Fruit fly (Drosophila melanogaster) whole organism, embryonic: ENCODE data around the gene CG7601.

Experiments
- Abd-B ChIP-seq: fragments of 200-800 bp; sonication (Bioruptor generic); optimal IDR thresholded peaks from 2 replicates; lab custom pipeline; 2018; ENCODE audit warnings: missing biosample characterization, mild to moderate bottlenecking, missing genetic modification characterization, moderate library complexity
- Adf1 ChIP-seq: fragments of 200-800 bp; sonication (Bioruptor generic); IDR thresholded peaks from 2 replicates; pipeline ENCODE4 v1.3.6; 2022; ENCODE audit warnings: missing biosample characterization, missing genetic modification characterization
- B-H2 ChIP-seq: fragments of 200-800 bp; sonication (Bioruptor generic); optimal IDR thresholded peaks from 2 replicates; lab custom pipeline; 2018; ENCODE audit warnings: missing biosample characterization, mild to moderate bottlenecking, missing genetic modification characterization
- Bgb ChIP-seq: fragments of 200-800 bp; sonication (Bioruptor generic); IDR thresholded peaks from 2 replicates; pipeline ENCODE4 v1.3.6; 2022; ENCODE audit warnings: missing biosample characterization, missing genetic modification characterization; ENCODE audit not compliant: partially characterized antibody
- CG10209 ChIP-seq: fragments of 200-800 bp; sonication (Bioruptor generic); optimal IDR thresholded peaks from 3 replicates; lab custom pipeline; 2017; ENCODE audit warnings: missing biosample characterization, mild to moderate bottlenecking, missing genetic modification characterization, missing genetic modification reagents
- CG10321 ChIP-seq: fragments of 200-800 bp; sonication (Bioruptor generic); IDR thresholded peaks from 2 replicates; pipeline ENCODE4 v1.3.6; 2022; ENCODE audit warnings: missing biosample characterization, missing genetic modification characterization
- CG10462 ChIP-seq: fragments of 200-800 bp; sonication (Bioruptor generic); optimal IDR thresholded peaks from 2 replicates; lab custom pipeline; 2016; ENCODE audit warnings: missing biosample characterization, missing genetic modification characterization
- CG12942 ChIP-seq: fragments of 200-800 bp; sonication (Bioruptor generic); optimal IDR thresholded peaks from 3 replicates; lab custom pipeline; 2016; ENCODE audit warnings: missing biosample characterization, missing genetic modification characterization
- CG13775 ChIP-seq: fragments of 200-800 bp; sonication (Bioruptor generic); optimal IDR thresholded peaks from 3 replicates; lab custom pipeline; 2017; ENCODE audit warnings: missing biosample characterization, mild to moderate bottlenecking, missing genetic modification characterization
- CG14441 ChIP-seq: fragments of 200-800 bp; sonication (Bioruptor generic); IDR thresholded peaks from 2 replicates; pipeline ENCODE4 v1.3.6; 2022; ENCODE audit warnings: missing biosample characterization, missing genetic modification characterization
- CG14710 ChIP-seq: fragments of 200-800 bp; sonication (Bioruptor generic); optimal IDR thresholded peaks from 3 replicates; lab custom pipeline; 2019; ENCODE audit warnings: missing biosample characterization, mild to moderate bottlenecking, missing genetic modification characterization, moderate library complexity
- CG15011 ChIP-seq: fragments of 200-800 bp; sonication (Bioruptor generic); optimal IDR thresholded peaks from 3 replicates; lab custom pipeline; 2018; ENCODE audit warnings: missing biosample characterization, mild to moderate bottlenecking, missing genetic modification characterization
- CG15269 ChIP-seq: fragments of 200-800 bp; sonication (Bioruptor generic); optimal IDR thresholded peaks from 2 replicates; lab custom pipeline; 2018; ENCODE audit warnings: missing biosample characterization, mild to moderate bottlenecking, missing genetic modification characterization, moderate library complexity
- CG15514 ChIP-seq: fragments of 200-800 bp; sonication (Bioruptor generic); optimal IDR thresholded peaks from 3 replicates; lab custom pipeline; 2017; ENCODE audit warnings: missing biosample characterization, missing genetic modification characterization, mild to moderate bottlenecking, moderate library complexity, missing genetic modification reagents
- CG2202 ChIP-seq: fragments of 200-800 bp; sonication (Bioruptor generic); optimal IDR thresholded peaks from 2 replicates; lab custom pipeline; 2018; ENCODE audit warnings: missing biosample characterization, mild to moderate bottlenecking, missing genetic modification characterization
- CG30403 ChIP-seq: fragments of 200-800 bp; sonication (Bioruptor generic); optimal IDR thresholded peaks from 3 replicates; lab custom pipeline; 2016; ENCODE audit warnings: missing biosample characterization, missing genetic modification characterization
- CG33557 ChIP-seq: fragments of 200-800 bp; sonication (Bioruptor generic); optimal IDR thresholded peaks from 2 replicates; lab custom pipeline; 2019; ENCODE audit warnings: missing biosample characterization, mild to moderate bottlenecking, missing genetic modification characterization, moderate library complexity
- CG4820 ChIP-seq: fragments of 200-800 bp; sonication (Bioruptor generic); optimal IDR thresholded peaks from 3 replicates; lab custom pipeline; 2016; ENCODE audit warnings: missing biosample characterization, missing genetic modification characterization
- CG5245 ChIP-seq: fragments of 200-800 bp; sonication (Bioruptor generic); optimal IDR thresholded peaks from 3 replicates; lab custom pipeline; 2016; ENCODE audit warnings: missing biosample characterization, missing genetic modification characterization
- CG6854 ChIP-seq: fragments of 200-800 bp; sonication (Bioruptor generic); optimal IDR thresholded peaks from 3 replicates; lab custom pipeline; 2017; ENCODE audit warnings: missing biosample characterization, mild to moderate bottlenecking, missing genetic modification characterization
- CG8478 ChIP-seq: fragments of >200 bp; optimal IDR thresholded peaks from 2 replicates; lab custom pipeline; 2018
- CG8924 ChIP-seq: fragments of 200-800 bp; optimal IDR thresholded peaks from 3 replicates; lab custom pipeline; 2019; ENCODE audit warnings: missing biosample characterization, mild to moderate bottlenecking, missing genetic modification characterization, moderate library complexity
- D ChIP-seq, 2 experiments: fragments of 200-800 bp in 1 of 2; fragments of >200 bp in 1 of 2; sonication (Bioruptor generic) in 1 of 2; optimal IDR thresholded peaks; 2 replicates in 1 of 2; 3 replicates in 1 of 2; lab custom pipeline; 2017; ENCODE audit warnings: mild to moderate bottlenecking in 1 of 2, missing biosample characterization in 1 of 2, missing genetic modification characterization in 1 of 2, missing genetic modification reagents in 1 of 2
- Dll ChIP-seq: fragments of 200-800 bp; sonication (Bioruptor generic); IDR thresholded peaks from 4 replicates; pipeline ENCODE4 v1.3.6; 2022; ENCODE audit warnings: missing biosample characterization, missing genetic modification characterization; ENCODE audit not compliant: partially characterized antibody
- Hmx ChIP-seq: fragments of 200-800 bp; sonication (Bioruptor generic); optimal IDR thresholded peaks from 2 replicates; lab custom pipeline; 2016; ENCODE audit warnings: missing biosample characterization, missing genetic modification characterization
- Lpt ChIP-seq: fragments of >200 bp; optimal IDR thresholded peaks from 2 replicates; lab custom pipeline; 2018; ENCODE audit warnings: missing biosample characterization, missing genetic modification characterization
- Max ChIP-seq: fragments of 200-800 bp; sonication (Bioruptor generic); optimal IDR thresholded peaks from 2 replicates; lab custom pipeline; 2016; ENCODE audit warnings: missing biosample characterization, mild to moderate bottlenecking, missing genetic modification characterization
- Nf-YB ChIP-seq: fragments of 200-800 bp; sonication (Bioruptor generic); optimal IDR thresholded peaks from 3 replicates; lab custom pipeline; 2019; ENCODE audit warnings: missing biosample characterization, mild to moderate bottlenecking, missing genetic modification characterization, moderate library complexity
- Nf-YC ChIP-seq: fragments of 200-800 bp; optimal IDR thresholded peaks from 3 replicates; lab custom pipeline; 2019; ENCODE audit warnings: missing biosample characterization, mild to moderate bottlenecking, missing genetic modification characterization, moderate library complexity
- Rx ChIP-seq: fragments of 200-800 bp; sonication (Bioruptor generic); IDR thresholded peaks from 2 replicates; pipeline ENCODE4 v1.3.6; 2022; ENCODE audit warnings: missing biosample characterization, missing genetic modification characterization
- Trl ChIP-seq, 3 experiments: fragments of >200 bp in 2 of 3; fragments of 200-800 bp in 1 of 3; sonication (Bioruptor generic) in 1 of 3; optimal IDR thresholded peaks; 2 replicates in 1 of 3; 3 replicates in 2 of 3; lab custom pipeline; 2016 to 2017; ENCODE audit warnings: missing biosample characterization in 1 of 3, missing genetic modification characterization in 1 of 3
- aop ChIP-seq: fragments of 200-800 bp; sonication (Bioruptor generic); IDR thresholded peaks from 2 replicates; pipeline ENCODE4 v1.3.6; 2022; ENCODE audit warnings: missing biosample characterization, missing genetic modification characterization
- ato ChIP-seq: fragments of 200-800 bp; sonication (Bioruptor generic); IDR thresholded peaks from 2 replicates; pipeline ENCODE4 v1.3.6; 2022; ENCODE audit warnings: missing biosample characterization, missing genetic modification characterization; ENCODE audit not compliant: partially characterized antibody
- crp ChIP-seq, 2 experiments: fragments of 200-800 bp; sonication (Bioruptor generic); optimal IDR thresholded peaks; 2 replicates in 1 of 2; 3 replicates in 1 of 2; lab custom pipeline; 2017; ENCODE audit warnings: missing biosample characterization in 2 of 2, missing genetic modification characterization in 2 of 2, mild to moderate bottlenecking in 1 of 2, moderate library complexity in 1 of 2
- fd96Cb ChIP-seq: fragments of 200-800 bp; sonication (Bioruptor generic); optimal IDR thresholded peaks from 2 replicates; lab custom pipeline; 2018; ENCODE audit warnings: missing biosample characterization, mild to moderate bottlenecking, missing genetic modification characterization, moderate library complexity
- grau ChIP-seq: fragments of 200-800 bp; optimal IDR thresholded peaks from 3 replicates; lab custom pipeline; 2019; ENCODE audit warnings: missing biosample characterization, mild to moderate bottlenecking, missing genetic modification characterization, moderate library complexity
- gro ChIP-seq: fragments of 200-800 bp; sonication (Bioruptor generic); optimal IDR thresholded peaks from 2 replicates; lab custom pipeline; 2016; ENCODE audit warnings: missing biosample characterization, missing genetic modification characterization
- gsb ChIP-seq: fragments of 200-800 bp; sonication (Bioruptor generic); IDR thresholded peaks from 2 replicates; pipeline ENCODE4 v1.3.6; 2022; ENCODE audit warnings: missing biosample characterization, missing genetic modification characterization
- klu ChIP-seq: fragments of 200-800 bp; sonication (Bioruptor generic); IDR thresholded peaks from 2 replicates; pipeline ENCODE4 v1.3.6; 2022; ENCODE audit warnings: missing biosample characterization, missing genetic modification characterization
- lab ChIP-seq: fragments of 200-800 bp; sonication (Bioruptor generic); optimal IDR thresholded peaks from 3 replicates; lab custom pipeline; 2017; ENCODE audit warnings: missing biosample characterization, missing genetic modification characterization, mild to moderate bottlenecking, moderate library complexity, missing genetic modification reagents
- org-1 ChIP-seq: fragments of 200-800 bp; sonication (Bioruptor generic); optimal IDR thresholded peaks from 2 replicates; lab custom pipeline; 2017; ENCODE audit warnings: missing biosample characterization, missing genetic modification characterization
- pfk ChIP-seq: fragments of 200-800 bp; sonication (Bioruptor generic); optimal IDR thresholded peaks from 2 replicates; lab custom pipeline; 2018; ENCODE audit warnings: missing biosample characterization, mild to moderate bottlenecking, missing genetic modification characterization, moderate library complexity
- pros ChIP-seq: fragments of 200-800 bp; sonication (Bioruptor generic); optimal IDR thresholded peaks from 3 replicates; lab custom pipeline; 2019; ENCODE audit warnings: missing biosample characterization, mild to moderate bottlenecking, missing genetic modification characterization, moderate library complexity
- seq ChIP-seq: fragments of 200-800 bp; sonication (Bioruptor generic); IDR thresholded peaks from 2 replicates; pipeline ENCODE4 v1.3.6; 2022; ENCODE audit warnings: missing biosample characterization, missing genetic modification characterization
- ssp ChIP-seq: fragments of 200-800 bp; sonication (Bioruptor generic); IDR thresholded peaks from 2 replicates; pipeline ENCODE4 v1.3.6; 2022; ENCODE audit warnings: missing biosample characterization, missing genetic modification characterization
- twi ChIP-seq: fragments of 200-800 bp; optimal IDR thresholded peaks from 2 replicates; lab custom pipeline; 2019; ENCODE audit warnings: missing biosample characterization, mild to moderate bottlenecking, missing genetic modification characterization, moderate library complexity
- unc-4 ChIP-seq: fragments of 200-800 bp; sonication (Bioruptor generic); IDR thresholded peaks from 2 replicates; pipeline ENCODE4 v1.3.6; 2022; ENCODE audit warnings: missing biosample characterization, missing genetic modification characterization; ENCODE audit not compliant: partially characterized antibody
- vvl ChIP-seq: fragments of 200-800 bp; sonication (Bioruptor generic); IDR thresholded peaks from 2 replicates; pipeline ENCODE4 v1.3.6; 2022; ENCODE audit warnings: missing biosample characterization, missing genetic modification characterization
- wek ChIP-seq: fragments of 200-800 bp; sonication (Bioruptor generic); optimal IDR thresholded peaks from 3 replicates; lab custom pipeline; 2018; ENCODE audit warnings: missing biosample characterization, mild to moderate bottlenecking, missing genetic modification characterization, moderate library complexity
- yki ChIP-seq: fragments of >200 bp; optimal IDR thresholded peaks from 3 replicates; lab custom pipeline; 2018
- zen ChIP-seq: fragments of 200-800 bp; sonication (Bioruptor generic); optimal IDR thresholded peaks from 3 replicates; lab custom pipeline; 2018; ENCODE audit warnings: missing biosample characterization, mild to moderate bottlenecking, missing genetic modification characterization, moderate library complexity

Gene CG7601

dm6 chr3R:29737891-29738290 is 1.3 kb upstream of the CG7601 start, which contains the start of gene Gnpnat (continued):
- TF ChIP-seq wek (GFP tag; lab: Kevin White, UChicago) (peak; percentile 20), Abd-B (GFP tag; lab: Kevin White, UChicago) (peak; percentile 23), CG14710 (peak; percentile 32), gro (GFP tag; lab: Kevin White, UChicago) (no peak), CG15514 (GFP tag; lab: Kevin White, UChicago) (peak; percentile 37), CG15011 (GFP tag; lab: Kevin White, UChicago) (no peak), Adf1 (GFP tag; lab: Robert Waterston, UW) (no peak), CG33557 (peak; percentile 1), B-H2 (GFP tag; lab: Kevin White, UChicago) (peak; percentile 11), Max (peak; percentile 6), Rx (GFP tag; lab: Robert Waterston, UW) (no peak), CG15269 (tag; lab: Kevin White, UChicago) (peak; percentile 62), grau (tag; lab: Kevin White, UChicago) (peak; percentile 96), D (optimal IDR thresholded peaks at IDR 0.05; lab: Kevin White, UChicago) (no peak), D (GFP tag; optimal IDR thresholded peaks at IDR 0.05; lab: Kevin White, UChicago) (no peak), CG5245 (GFP tag; lab: Kevin White, UChicago) (peak; percentile 12), CG10209 (GFP tag; lab: Kevin White, UChicago) (peak; percentile 45), CG30403 (GFP tag; lab: Kevin White, UChicago) (peak; percentile 64), CG8924 (peak; percentile 57), seq (GFP tag; lab: Robert Waterston, UW) (no peak), gsb (GFP tag; lab: Robert Waterston, UW) (no peak), CG2202 (tag; lab: Kevin White, UChicago) (peak; percentile 30), ato (no peak), CG13775 (GFP tag; lab: Kevin White, UChicago) (peak; percentile 52), twi (tag; lab: Kevin White, UChicago) (no peak), Dll (GFP tag; lab: Robert Waterston, UW) (no peak), CG12942 (GFP tag; lab: Kevin White, UChicago) (peak; percentile 4), yki (lab: Kevin White, UChicago) (no peak), org-1 (peak; percentile 56), pfk (GFP tag; lab: Kevin White, UChicago) (no peak), klu (GFP tag; lab: Robert Waterston, UW) (no peak), fd96Cb (tag; lab: Kevin White, UChicago) (peak; percentile 38), lab (GFP tag; lab: Kevin White, UChicago) (peak; percentile 77), Bgb (GFP tag; lab: Robert Waterston, UW) (no peak)

- TF ChIP-seq CG8478 (lab: Kevin White, UChicago) (no peak), ssp (GFP tag; lab: Robert Waterston, UW) (no peak), Hmx (GFP tag; lab: Kevin White, UChicago) (no peak), aop (GFP tag; lab: Robert Waterston, UW) (no peak), pros (GFP tag; lab: Kevin White, UChicago) (no peak), unc-4 (GFP tag; lab: Robert Waterston, UW) (no peak), vvl (GFP tag; lab: Robert Waterston, UW) (peak; percentile 38; the same call in 1 of the 2 replicates), Trl (optimal IDR thresholded peaks at IDR 0.05; lab: Kevin White, UChicago) (peak; percentile 33 to 53), Trl (GFP tag; optimal IDR thresholded peaks at IDR 0.05; lab: Kevin White, UChicago) (no peak), CG14441 (no peak), crp (GFP tag; optimal IDR thresholded peaks at IDR 0.05; lab: Kevin White, UChicago) (no peak), CG4820 (GFP tag; lab: Kevin White, UChicago) (no peak), CG10462 (GFP tag; lab: Kevin White, UChicago) (no peak), CG6854 (no peak), Lpt (no peak), Nf-YC (tag; lab: Kevin White, UChicago) (peak; percentile 75), zen (peak; percentile 49), CG10321 (GFP tag; lab: Robert Waterston, UW) (no peak), Nf-YB (GFP tag; lab: Kevin White, UChicago) (peak; percentile 76)
Observed at dm6 chr3R:29726277-29726676, 10.3 kb downstream of the CG7601 start.
